Worm (Caenorhabditis elegans) whole organism, young adult: ENCODE data around the gene nhr-168.

Experiments
- hlh-12 ChIP-seq: sonication (generic microtip); optimal IDR thresholded peaks from 2 replicates; lab custom pipeline; 2016; ENCODE audit warnings: missing genetic modification characterization, missing compliant biosample characterization
- tlf-1 ChIP-seq: fragments of 200-800 bp; sonication (Bioruptor generic); optimal IDR thresholded peaks from 2 replicates; lab custom pipeline; 2018; ENCODE audit warnings: mild to moderate bottlenecking, missing genetic modification characterization, missing compliant biosample characterization
- unc-62 ChIP-seq: fragments of 150-350 bp; optimal IDR thresholded peaks from 2 replicates; lab custom pipeline; 2014; ENCODE audit warnings: missing biosample characterization, missing genetic modification reagents, missing genetic modification characterization

DNA sequence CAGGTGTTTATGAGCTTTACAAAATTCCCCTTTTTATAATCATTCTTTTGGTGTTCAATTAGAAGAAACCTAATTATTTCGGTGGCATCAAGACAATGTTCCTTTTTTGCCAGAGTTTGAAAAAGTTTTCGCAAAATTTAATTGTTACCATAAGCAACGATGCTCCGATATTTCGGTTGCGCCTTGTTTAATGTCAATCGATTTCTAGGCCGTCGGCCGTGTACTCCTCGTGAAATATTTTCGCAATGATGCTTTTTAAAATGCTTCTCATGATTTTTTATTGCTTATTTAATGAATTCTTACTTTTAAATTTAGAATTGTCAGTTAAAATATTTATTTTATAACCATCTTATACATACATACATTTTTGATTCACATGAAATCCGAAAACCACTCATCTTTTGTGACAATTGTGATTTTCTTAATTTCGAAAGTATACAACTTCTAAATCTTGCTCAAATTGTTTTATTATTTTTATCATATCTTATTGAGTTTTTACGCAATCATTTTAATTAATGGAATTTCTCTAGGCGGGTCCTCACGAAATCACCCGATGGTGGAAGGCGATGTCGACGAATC is 20.5 kb downstream of the nhr-168 start, which contains the start of gene C50B6.3:
- TF ChIP-seq tlf-1 (GFP tag; lab: Kevin White, UChicago): no peak
- TF ChIP-seq hlh-12 (tag; lab: Kevin White, UChicago): no peak
- no peak for TF ChIP-seq unc-62
